In the genomic region with DNA sequence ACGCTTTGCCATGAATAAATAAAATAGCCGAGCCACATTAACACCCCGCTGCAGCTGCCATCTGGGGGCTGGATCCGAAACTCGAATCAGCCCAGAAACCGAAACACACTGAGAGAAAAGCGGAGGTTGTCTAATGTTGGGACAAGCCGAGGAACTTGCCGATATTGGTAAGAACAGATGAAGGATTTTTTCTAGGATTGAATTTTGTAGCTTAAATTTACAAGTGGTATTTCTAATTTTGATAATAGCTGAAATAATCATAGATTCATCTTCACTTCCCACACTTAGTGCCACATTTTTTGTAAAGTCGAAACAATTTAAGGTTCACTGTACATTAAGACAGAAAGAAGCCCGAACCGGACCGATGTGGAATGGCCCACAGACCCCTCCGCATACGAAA, we compare ENCODE assay signal across 3 fruit fly cellular contexts.
A peak's percentile ranks its signal among the peaks of the same experiment; 100 is the strongest.
TF ChIP-seq lines count a peak whose summit lies in the region.

No protein-coding gene starts in this region.

- no peak for TF ChIP-seq CTCF in whole organism, embryonic (GFP tag; optimal IDR thresholded peaks at IDR 0.05; lab: Kevin White, UChicago)

TF ChIP-seq in whole organism, embryonic, 481 proteins besides CTCF, POLR2A, EP300 and RAD21:
- TF ChIP-seq Drgx (GFP tag; IDR thresholded peaks at IDR 0.05; lab: Robert Waterston, UW) (peak; percentile 76), Fer3 (tag; optimal IDR thresholded peaks at IDR 0.05; lab: Kevin White, UChicago) (no peak)

TF ChIP-seq in whole organism, prepupa, 60 proteins besides CTCF, POLR2A, EP300 and RAD21 (continues in another document):
- TF ChIP-seq eg (GFP tag; IDR thresholded peaks at IDR 0.05; lab: Robert Waterston, UW) (peak; percentile 76), CG8319 (GFP tag; optimal IDR thresholded peaks at IDR 0.05; lab: Kevin White, UChicago) (no peak), CG9139 (GFP tag; optimal IDR thresholded peaks at IDR 0.05; lab: Kevin White, UChicago) (no peak), Hr4 (GFP tag; optimal IDR thresholded peaks at IDR 0.05; lab: Kevin White, UChicago) (peak; percentile 84), topi (GFP tag; optimal IDR thresholded peaks at IDR 0.05; lab: Kevin White, UChicago) (no peak), pdm3 (GFP tag; optimal IDR thresholded peaks at IDR 0.05; lab: Kevin White, UChicago) (peak; percentile 32), Sox14 (GFP tag; optimal IDR thresholded peaks at IDR 0.05; lab: Kevin White, UChicago) (peak; percentile 49), CG7368 (GFP tag; optimal IDR thresholded peaks at IDR 0.05; lab: Kevin White, UChicago) (no peak), CG6808 (GFP tag; optimal IDR thresholded peaks at IDR 0.05; lab: Kevin White, UChicago) (no peak), CG6276 (GFP tag; optimal IDR thresholded peaks at IDR 0.05; lab: Kevin White, UChicago) (peak; percentile 72), Ets21C (GFP tag; optimal IDR thresholded peaks at IDR 0.05; lab: Kevin White, UChicago) (no peak), Sox15 (GFP tag; optimal IDR thresholded peaks at IDR 0.05; lab: Kevin White, UChicago) (no peak), CG15336 (GFP tag; IDR thresholded peaks at IDR 0.05; lab: Robert Waterston, UW) (peak; percentile 85), CG8119 (GFP tag; IDR thresholded peaks at IDR 0.05; lab: Robert Waterston, UW) (peak; percentile 88), Eip75B (GFP tag; optimal IDR thresholded peaks at IDR 0.05; lab: Kevin White, UChicago) (peak; percentile 12), CG4318 (GFP tag; optimal IDR thresholded peaks at IDR 0.05; lab: Kevin White, UChicago) (peak; percentile 69), net (GFP tag; optimal IDR thresholded peaks at IDR 0.05; lab: Kevin White, UChicago) (peak; percentile 21), svp (GFP tag; lab: Kevin White, UChicago) (no peak), dsx (GFP tag; optimal IDR thresholded peaks at IDR 0.05; lab: Kevin White, UChicago; ENCODE audit: poor library complexity, severe bottlenecking) (no peak), CG11762 (GFP tag; optimal IDR thresholded peaks at IDR 0.05; lab: Kevin White, UChicago; ENCODE audit: insufficient read depth) (no peak), Lpt (GFP tag; optimal IDR thresholded peaks at IDR 0.05; lab: Kevin White, UChicago) (peak; percentile 66), acj6 (GFP tag; optimal IDR thresholded peaks at IDR 0.05; lab: Kevin White, UChicago) (peak; percentile 33), salr (GFP tag; optimal IDR thresholded peaks at IDR 0.05; lab: Kevin White, UChicago) (peak in 1 of 2 experiments; percentile 16), CG32006 (GFP tag; optimal IDR thresholded peaks at IDR 0.05; lab: Kevin White, UChicago) (peak; percentile 78), cyc (GFP tag; optimal IDR thresholded peaks at IDR 0.05; lab: Kevin White, UChicago) (no peak), achi (GFP tag; optimal IDR thresholded peaks at IDR 0.05; lab: Kevin White, UChicago) (peak; percentile 58), CG11294 (GFP tag; IDR thresholded peaks at IDR 0.05; lab: Robert Waterston, UW) (peak; percentile 65), fd59A (GFP tag; optimal IDR thresholded peaks at IDR 0.05; lab: Kevin White, UChicago) (peak; percentile 20), CG6163 (GFP tag; IDR thresholded peaks at IDR 0.05; lab: Robert Waterston, UW) (peak; percentile 75), CG3032 (tag; optimal IDR thresholded peaks at IDR 0.05; lab: Kevin White, UChicago) (peak; percentile 16), CG16779 (tag; optimal IDR thresholded peaks at IDR 0.05; lab: Kevin White, UChicago) (peak; percentile 50), Eip78C (GFP tag; lab: Kevin White, UChicago) (peak; percentile 89), CG3919 (GFP tag; optimal IDR thresholded peaks at IDR 0.05; lab: Kevin White, UChicago) (peak; percentile 31), CG1621 (tag; optimal IDR thresholded peaks at IDR 0.05; lab: Kevin White, UChicago) (no peak), CG6792 (GFP tag; optimal IDR thresholded peaks at IDR 0.05; lab: Kevin White, UChicago) (no peak), Smox (GFP tag; optimal IDR thresholded peaks at IDR 0.05; lab: Kevin White, UChicago) (no peak), CG31627 (GFP tag; optimal IDR thresholded peaks at IDR 0.05; lab: Kevin White, UChicago) (no peak), CG10631 (GFP tag; optimal IDR thresholded peaks at IDR 0.05; lab: Kevin White, UChicago) (peak; percentile 59), ss (GFP tag; optimal IDR thresholded peaks at IDR 0.05; lab: Kevin White, UChicago) (no peak), OdsH (GFP tag; optimal IDR thresholded peaks at IDR 0.05; lab: Kevin White, UChicago) (peak; percentile 49), Hr38 (GFP tag; optimal IDR thresholded peaks at IDR 0.05; lab: Kevin White, UChicago) (no peak), Ets96B (tag; optimal IDR thresholded peaks at IDR 0.05; lab: Kevin White, UChicago) (peak; percentile 57), dac (GFP tag; optimal IDR thresholded peaks at IDR 0.05; lab: Kevin White, UChicago) (peak; percentile 69)

TF ChIP-seq in whole organism, pupa, 21 proteins besides CTCF, POLR2A, EP300 and RAD21:
- TF ChIP-seq CG8301 (tag; optimal IDR thresholded peaks at IDR 0.05; lab: Kevin White, UChicago), result peak; percentile 83
- peak; percentile 73; the same call in 1 of the 2 replicates for TF ChIP-seq rn (GFP tag; IDR thresholded peaks at IDR 0.05; lab: Robert Waterston, UW)
- peak; percentile 81; the same call in 2 of the 3 replicates for TF ChIP-seq fd96Ca (GFP tag; IDR thresholded peaks at IDR 0.05; lab: Robert Waterston, UW)
- TF ChIP-seq gl (tag; optimal IDR thresholded peaks at IDR 0.05; lab: Kevin White, UChicago), result no peak
- peak; percentile 59 for TF ChIP-seq CG9948 (tag; optimal IDR thresholded peaks at IDR 0.05; lab: Kevin White, UChicago)
- no peak for TF ChIP-seq Snoo (tag; optimal IDR thresholded peaks at IDR 0.05; lab: Kevin White, UChicago)
- TF ChIP-seq CG12605 (GFP tag; IDR thresholded peaks at IDR 0.05; lab: Robert Waterston, UW), result no peak; the same call in 1 of the 2 replicates
- TF ChIP-seq D1 (tag; optimal IDR thresholded peaks at IDR 0.05; lab: Kevin White, UChicago), result peak; percentile 27
- TF ChIP-seq CG17806 (tag; optimal IDR thresholded peaks at IDR 0.05; lab: Kevin White, UChicago), result peak; percentile 42
- peak; percentile 20 for TF ChIP-seq CG8159 (tag; optimal IDR thresholded peaks at IDR 0.05; lab: Kevin White, UChicago)
- TF ChIP-seq CG14655 (GFP tag; optimal IDR thresholded peaks at IDR 0.05; lab: Kevin White, UChicago), result peak; percentile 86
- TF ChIP-seq Pif1A (GFP tag; optimal IDR thresholded peaks at IDR 0.05; lab: Kevin White, UChicago), result peak; percentile 46
- peak; percentile 71; the same call in 1 of the 2 replicates for TF ChIP-seq CG10348 (GFP tag; IDR thresholded peaks at IDR 0.05; lab: Robert Waterston, UW)
- TF ChIP-seq CG4496 (GFP tag; IDR thresholded peaks at IDR 0.05; lab: Robert Waterston, UW), result peak; percentile 67; the same call in 2 of the 3 replicates
- TF ChIP-seq CG15710 (tag; optimal IDR thresholded peaks at IDR 0.05; lab: Kevin White, UChicago), result no peak
- peak; percentile 29 for TF ChIP-seq Pif1B (GFP tag; optimal IDR thresholded peaks at IDR 0.05; lab: Kevin White, UChicago)
- TF ChIP-seq Ets98B (GFP tag; IDR thresholded peaks at IDR 0.05; lab: Robert Waterston, UW), result peak; percentile 64
- TF ChIP-seq CG13204 (GFP tag; optimal IDR thresholded peaks at IDR 0.05; lab: Kevin White, UChicago), result no peak
- TF ChIP-seq CG32121 (GFP tag; IDR thresholded peaks at IDR 0.05; lab: Robert Waterston, UW), result peak; percentile 77
- TF ChIP-seq CG34367 (tag; optimal IDR thresholded peaks at IDR 0.05; lab: Kevin White, UChicago), result peak; percentile 7
- TF ChIP-seq EcR (GFP tag; optimal IDR thresholded peaks at IDR 0.05; lab: Kevin White, UChicago), result no peak
TF ChIP-seq in whole organism, pupa: peak in this region for 15.
